Fruit fly (Drosophila melanogaster): Measurements from ENCODE around the gene CG42713.

- TF ChIP-seq CG8478 (optimal IDR thresholded peaks at IDR 0.05) (no peak), CTCF (optimal IDR thresholded peaks at IDR 0.05) (no peak)
These were observed 27.7 kb upstream of the CG42713 start, which contains the start of gene CG32987 for dm6 chr2L:8863511-8863910.
